Worm (Caenorhabditis elegans): ENCODE results near the gene T28A11.20.

DNA sequence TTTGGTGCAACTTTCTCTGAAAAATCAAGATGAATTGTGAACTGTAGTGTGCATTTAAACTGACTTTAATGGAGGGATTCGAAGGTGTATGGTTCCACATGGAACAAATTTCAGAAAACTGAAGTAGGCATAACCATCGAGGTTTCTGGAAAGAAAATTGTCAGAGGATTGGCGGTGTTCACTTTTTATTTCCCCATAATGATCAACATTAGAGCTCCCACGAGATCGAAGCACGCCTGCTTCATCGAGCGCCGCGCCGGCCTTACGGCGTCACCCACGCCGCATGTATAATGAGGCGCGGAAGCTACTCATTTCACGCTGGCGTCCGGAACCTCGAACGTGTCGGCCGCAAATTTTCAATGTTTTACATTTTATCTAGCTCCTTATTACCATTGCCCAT lies 15.1 kb upstream of the T28A11.20 start:
- TF ChIP-seq ceh-36 (tag; optimal IDR thresholded peaks at IDR 0.05) (no peak), hmg-4 (GFP tag; optimal IDR thresholded peaks at IDR 0.05) (no peak), ama-1 (optimal IDR thresholded peaks at IDR 0.05) (no peak), hmbx-1 (tag; optimal IDR thresholded peaks at IDR 0.05) (no peak), flt-1 (GFP tag; IDR thresholded peaks at IDR 0.05) (no peak), scrt-1 (GFP tag; IDR thresholded peaks at IDR 0.05) (no peak)

All from whole organism, early embryonic.